Fruit fly (Drosophila melanogaster) Kc167 (cell line): ENCODE results near the gene CG32187.

ENCODE experiments used
- Myc ChIP-seq: fragments of >200 bp; optimal IDR thresholded peaks from 2 replicates; lab custom pipeline; 2017; ENCODE audit warnings: missing external identifiers
- h ChIP-seq: fragments of >200 bp; optimal IDR thresholded peaks from 3 replicates; lab custom pipeline; 2018; ENCODE audit warnings: missing external identifiers
- psq ChIP-seq: fragments of >200 bp; optimal IDR thresholded peaks from 2 replicates; lab custom pipeline; 2017; ENCODE audit warnings: missing external identifiers
- ttk ChIP-seq: sonication (Bioruptor generic); optimal IDR thresholded peaks from 2 replicates; lab custom pipeline; 2017; ENCODE audit warnings: missing external identifiers

- TF ChIP-seq h (lab: Kevin White, UChicago) (no peak), psq (lab: Kevin White, UChicago) (no peak), Myc (no peak), ttk (lab: Kevin White, UChicago) (no peak)
These were observed 1.7 kb downstream of the CG32187 start, which contains the start of gene ais for dm6 chr3L:17804511-17804910.
